Fruit fly (Drosophila melanogaster): ENCODE results near the gene CG3402.

The CG3402 gene

DNA sequence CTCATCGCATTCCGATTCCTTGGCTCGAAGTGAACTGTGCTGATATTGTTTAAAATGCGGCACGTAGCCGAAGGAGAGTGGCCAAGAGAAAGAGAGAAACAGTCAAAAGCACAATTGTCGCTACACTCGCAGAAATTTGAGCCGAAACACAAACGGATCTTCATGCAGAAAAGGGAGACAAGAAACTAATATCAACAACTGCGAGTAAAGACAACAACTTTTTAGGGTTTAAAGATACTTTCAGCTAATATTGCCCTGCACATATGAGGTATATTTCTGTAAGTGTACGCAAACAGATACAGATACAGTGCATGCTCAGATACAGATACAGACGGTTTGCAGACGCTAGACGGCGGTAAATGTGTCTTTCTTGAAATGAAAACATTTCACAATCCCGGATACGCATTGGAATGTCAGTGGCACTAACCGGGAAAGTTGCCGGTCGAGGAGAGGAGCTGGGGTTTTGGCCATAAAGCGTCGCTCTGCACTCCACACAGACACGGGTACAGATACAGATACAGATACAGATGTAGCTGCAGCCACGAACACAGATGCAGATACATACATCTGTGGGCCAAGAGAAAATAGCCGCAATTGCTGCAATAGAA, 8.5 kb downstream of the CG3402 start (continued):
- peak; percentile 33; the same call in 1 of the 2 replicates for TF ChIP-seq CG11085 (GFP tag; IDR thresholded peaks at IDR 0.05)
- peak; percentile 61 for TF ChIP-seq caup (GFP tag; optimal IDR thresholded peaks at IDR 0.05; ENCODE audit: severe bottlenecking)
- peak; percentile 86 for TF ChIP-seq dysf (GFP tag; IDR thresholded peaks at IDR 0.05)
- TF ChIP-seq trh (GFP tag; optimal IDR thresholded peaks at IDR 0.05): peak; percentile 50
- peak; percentile 86 for TF ChIP-seq Mad (GFP tag; optimal IDR thresholded peaks at IDR 0.05)
- no peak; the same call in 1 of the 2 replicates for TF ChIP-seq dan (GFP tag; IDR thresholded peaks at IDR 0.05)
- TF ChIP-seq Ets65A (GFP tag): peak; percentile 94
- TF ChIP-seq Sox100B (GFP tag; optimal IDR thresholded peaks at IDR 0.05): peak; percentile 82
- peak; percentile 83 for TF ChIP-seq Gsc (GFP tag; IDR thresholded peaks at IDR 0.05)
- TF ChIP-seq Camta (GFP tag; optimal IDR thresholded peaks at IDR 0.05): peak; percentile 91
- TF ChIP-seq B-H1 (GFP tag; IDR thresholded peaks at IDR 0.05): peak; percentile 80; the same call in 2 of the 3 replicates
- TF ChIP-seq Dip2 (GFP tag; IDR thresholded peaks at IDR 0.05): no peak; the same call in 1 of the 2 replicates
- TF ChIP-seq vvl (GFP tag; IDR thresholded peaks at IDR 0.05): peak; percentile 94
- peak; percentile 68 for TF ChIP-seq dm (GFP tag; optimal IDR thresholded peaks at IDR 0.05)
- TF ChIP-seq aop (GFP tag; IDR thresholded peaks at IDR 0.05): peak; percentile 77
- peak; percentile 80 for TF ChIP-seq CG10462 (GFP tag; optimal IDR thresholded peaks at IDR 0.05)
- peak; percentile 91 for TF ChIP-seq CG4424 (GFP tag; optimal IDR thresholded peaks at IDR 0.05)
- TF ChIP-seq lilli (GFP tag; optimal IDR thresholded peaks at IDR 0.05): peak; percentile 81
- TF ChIP-seq CG14050 (GFP tag; IDR thresholded peaks at IDR 0.05): peak; percentile 83
- TF ChIP-seq Ada2b (GFP tag; IDR thresholded peaks at IDR 0.05): peak; percentile 89
- peak; percentile 82 for TF ChIP-seq CG17361 (GFP tag; IDR thresholded peaks at IDR 0.05)
- TF ChIP-seq wor (GFP tag; IDR thresholded peaks at IDR 0.05): peak; percentile 85
- TF ChIP-seq sim (GFP tag; IDR thresholded peaks at IDR 0.05): peak; percentile 82
- peak; percentile 85 for TF ChIP-seq Gug (GFP tag; IDR thresholded peaks at IDR 0.05)
- TF ChIP-seq ATbp (GFP tag; optimal IDR thresholded peaks at IDR 0.05): peak; percentile 93
- peak; percentile 87 for TF ChIP-seq CG12942 (GFP tag; optimal IDR thresholded peaks at IDR 0.05)
- peak; percentile 82 for TF ChIP-seq E2f1 (GFP tag; IDR thresholded peaks at IDR 0.05)
- TF ChIP-seq chm (GFP tag; IDR thresholded peaks at IDR 0.05): peak; percentile 86
- TF ChIP-seq scrt (GFP tag; optimal IDR thresholded peaks at IDR 0.05): peak; percentile 66
- TF ChIP-seq CG14014 (GFP tag; IDR thresholded peaks at IDR 0.05): peak; percentile 76
- TF ChIP-seq knrl (GFP tag; IDR thresholded peaks at IDR 0.05; ENCODE audit: partially characterized antibody): no peak
- TF ChIP-seq CG12071 (GFP tag; optimal IDR thresholded peaks at IDR 0.05): peak; percentile 90
- TF ChIP-seq br (optimal IDR thresholded peaks at IDR 0.05): no peak
- peak; percentile 17 for TF ChIP-seq nom (GFP tag; optimal IDR thresholded peaks at IDR 0.05)
- peak; percentile 87 for TF ChIP-seq nau (GFP tag; optimal IDR thresholded peaks at IDR 0.05)
- TF ChIP-seq CG1529 (GFP tag; optimal IDR thresholded peaks at IDR 0.05): peak; percentile 90
- TF ChIP-seq phol (tag; optimal IDR thresholded peaks at IDR 0.05): peak; percentile 89
- TF ChIP-seq vfl (GFP tag; optimal IDR thresholded peaks at IDR 0.05): peak; percentile 4
- TF ChIP-seq gt (GFP tag; IDR thresholded peaks at IDR 0.05): peak; percentile 76
- peak; percentile 89 for TF ChIP-seq CG4820 (GFP tag; optimal IDR thresholded peaks at IDR 0.05)
- TF ChIP-seq schlank (tag; optimal IDR thresholded peaks at IDR 0.05): peak; percentile 11
- peak; percentile 77 for TF ChIP-seq CG3163 (GFP tag; optimal IDR thresholded peaks at IDR 0.05)
- peak; percentile 36; the same call in 1 of the 3 replicates for TF ChIP-seq C15 (GFP tag; IDR thresholded peaks at IDR 0.05)
- peak; percentile 86 for TF ChIP-seq Rx (GFP tag; IDR thresholded peaks at IDR 0.05)
- peak; percentile 79 for TF ChIP-seq HHEX (GFP tag; optimal IDR thresholded peaks at IDR 0.05)
- TF ChIP-seq Opbp (GFP tag; IDR thresholded peaks at IDR 0.05; ENCODE audit: partially characterized antibody): no peak
- TF ChIP-seq ci (GFP tag; IDR thresholded peaks at IDR 0.05): peak; percentile 95
- TF ChIP-seq CG5953 (GFP tag; IDR thresholded peaks at IDR 0.05): peak; percentile 92
- TF ChIP-seq lov (optimal IDR thresholded peaks at IDR 0.05): no peak
- peak; percentile 86; the same call in 2 of the 3 replicates for TF ChIP-seq lov (GFP tag; IDR thresholded peaks at IDR 0.05)
- TF ChIP-seq PHDP (tag; optimal IDR thresholded peaks at IDR 0.05): peak; percentile 87
- TF ChIP-seq CG6813 (GFP tag; optimal IDR thresholded peaks at IDR 0.05): peak; percentile 77

Data from whole organism, embryonic.